Fruit fly (Drosophila melanogaster) ovary, adult (tissue): ENCODE results near the gene Noa36.

Source experiments
- CG17801 ChIP-seq: fragments of 200-800 bp; optimal IDR thresholded peaks from 2 replicates; lab custom pipeline; 2019; ENCODE audit warnings: missing biosample characterization, mild to moderate bottlenecking, missing genetic modification characterization, moderate library complexity; ENCODE audit not compliant: partially characterized antibody

Gene Noa36

DNA sequence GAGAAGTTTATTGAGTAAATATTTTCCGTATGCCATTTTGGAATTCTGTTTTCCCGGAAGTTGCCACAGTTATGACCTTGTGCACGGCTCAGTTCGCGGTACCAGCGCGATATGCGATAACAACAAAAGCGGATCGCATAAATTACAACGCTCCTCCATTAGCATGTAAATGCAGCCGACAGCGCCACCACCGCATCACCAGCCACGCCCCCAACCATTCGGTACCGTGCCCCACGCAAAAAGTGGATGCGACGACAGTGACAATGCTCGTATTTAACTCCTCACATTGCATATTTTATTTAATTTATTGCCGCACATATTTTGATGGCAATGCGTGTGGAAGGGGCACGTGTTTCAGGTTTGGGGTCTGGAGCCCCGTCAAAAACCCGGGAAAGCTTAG lies 24.0 kb upstream of the Noa36 start:
- no peak for TF ChIP-seq CG17801

DNA sequence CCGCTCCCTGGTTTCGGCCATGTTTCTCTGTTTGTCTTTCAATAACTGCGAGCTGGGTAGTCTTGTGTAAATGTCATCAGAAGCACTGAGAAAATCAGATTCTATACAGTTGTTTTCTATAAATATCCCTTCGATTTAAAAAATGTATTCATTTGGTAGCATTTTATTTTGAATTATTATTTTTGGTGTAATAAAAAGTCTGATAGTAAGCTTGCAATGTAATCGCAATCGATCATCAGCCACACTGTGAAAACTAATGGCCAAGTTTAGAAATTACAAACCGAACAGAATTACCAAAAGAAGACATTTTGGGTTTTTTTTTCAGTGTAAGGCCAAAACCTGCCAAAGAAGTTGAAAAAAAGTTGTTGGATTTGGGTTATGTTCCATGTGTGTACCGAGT lies 21.7 kb upstream of the Noa36 start:
- no peak for TF ChIP-seq CG17801

- no peak for TF ChIP-seq CG17801
These were observed 6.7 kb upstream of the Noa36 start, which contains the start of gene CG9986 for dm6 chr3R:28605835-28606234. TSS of gene CG9986 (plus strand) at chr3R:28606079.

- TF ChIP-seq CG17801 = no peak
These were observed 4.5 kb upstream of the Noa36 start for dm6 chr3R:28603561-28603960.

DNA sequence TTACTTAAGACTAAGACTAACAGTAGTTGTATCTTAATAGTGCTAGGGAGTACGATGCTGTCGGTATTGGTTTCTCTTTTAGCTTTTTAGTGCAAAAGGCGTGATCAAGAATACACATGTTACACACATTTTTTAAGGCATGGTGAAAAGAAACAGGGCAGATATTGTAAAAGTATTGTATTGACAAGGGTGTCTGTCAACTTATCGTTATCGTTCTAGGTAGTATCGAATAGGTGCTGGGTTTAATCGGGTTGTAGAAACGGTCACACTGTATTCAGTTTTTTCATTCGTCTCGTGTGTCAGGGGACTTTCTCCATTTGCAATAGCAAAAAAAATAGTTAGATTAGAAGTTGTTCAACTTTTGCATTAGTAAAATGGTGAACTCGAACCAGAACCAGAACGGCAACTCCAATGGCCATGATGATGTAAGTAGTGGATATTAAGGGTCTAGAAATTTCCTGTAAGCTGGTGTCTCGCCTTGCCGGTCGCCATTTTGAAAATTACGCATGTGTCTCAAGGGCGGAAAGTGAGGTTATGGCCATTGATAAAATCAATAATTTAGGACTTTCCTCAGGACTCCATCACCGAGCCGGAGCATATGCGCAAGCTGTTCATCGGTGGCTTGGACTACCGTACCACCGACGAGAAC lies 1.2 kb upstream of the Noa36 start:
- TF ChIP-seq CG17801 = peak; percentile 38

DNA sequence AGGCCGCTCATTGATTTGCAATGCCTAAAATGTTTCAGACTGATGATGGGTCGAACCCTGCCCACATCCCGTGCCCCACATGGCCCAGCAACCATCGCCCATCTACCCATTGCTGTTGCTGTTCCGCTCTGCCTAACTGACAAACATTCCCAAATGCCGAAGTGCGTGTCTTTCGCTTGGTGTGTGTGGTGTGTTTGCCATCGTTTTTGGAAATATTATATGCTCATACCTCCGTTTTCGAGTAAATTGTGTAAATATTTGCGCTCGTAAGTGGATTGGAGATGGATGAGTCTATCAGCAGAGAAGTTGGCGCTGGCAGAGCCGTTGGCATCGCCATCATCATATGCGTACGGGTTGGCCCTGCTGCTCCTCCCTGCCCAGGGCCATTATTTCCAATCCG lies 1.6 kb downstream of the Noa36 start:
- no peak for TF ChIP-seq CG17801

DNA sequence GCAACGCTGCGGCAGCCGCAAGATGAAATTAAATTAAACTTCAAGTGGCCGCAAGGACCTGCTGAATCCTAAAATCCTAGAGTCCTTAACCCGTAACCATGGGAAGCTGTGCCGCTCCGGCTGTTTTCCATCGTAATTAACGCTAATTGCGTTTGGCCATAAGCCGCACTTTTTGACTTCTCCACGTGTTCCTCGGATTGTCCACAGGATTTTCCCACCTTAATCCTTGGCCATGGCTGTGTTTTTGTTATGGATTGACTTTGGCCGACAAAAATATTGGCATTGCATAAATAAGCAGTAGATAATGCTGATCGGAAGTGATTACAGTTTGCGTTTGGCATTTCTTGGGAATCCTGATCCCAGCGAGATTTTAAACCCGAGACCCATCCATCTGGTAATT lies 2.7 kb downstream of the Noa36 start:
- TF ChIP-seq CG17801 = no peak

DNA sequence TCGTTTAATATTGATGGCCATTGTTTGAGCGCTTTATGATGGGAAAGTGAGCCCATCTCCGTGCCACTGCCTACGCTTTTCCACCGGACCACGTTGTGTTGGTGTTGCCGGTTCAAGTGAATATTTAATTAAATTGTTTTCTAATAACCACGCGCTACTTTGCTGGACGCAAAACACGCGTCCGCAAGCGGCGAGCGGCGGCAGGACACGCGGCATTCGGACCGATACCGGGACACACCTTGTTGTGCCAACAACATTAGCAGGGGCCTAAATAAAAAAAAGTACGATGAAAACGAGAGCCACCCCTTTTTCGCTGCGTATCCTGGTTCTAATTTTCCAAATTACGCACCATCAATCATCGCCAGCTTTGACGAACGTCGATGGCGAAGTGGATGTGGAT lies 3.2 kb downstream of the Noa36 start:
- TF ChIP-seq CG17801 = no peak

dm6 chr3R:28594900-28595299 lies 4.2 kb downstream of the Noa36 start:
- no peak for TF ChIP-seq CG17801

- TF ChIP-seq CG17801 = no peak
These were observed 8.6 kb downstream of the Noa36 start for dm6 chr3R:28590462-28590861.

DNA sequence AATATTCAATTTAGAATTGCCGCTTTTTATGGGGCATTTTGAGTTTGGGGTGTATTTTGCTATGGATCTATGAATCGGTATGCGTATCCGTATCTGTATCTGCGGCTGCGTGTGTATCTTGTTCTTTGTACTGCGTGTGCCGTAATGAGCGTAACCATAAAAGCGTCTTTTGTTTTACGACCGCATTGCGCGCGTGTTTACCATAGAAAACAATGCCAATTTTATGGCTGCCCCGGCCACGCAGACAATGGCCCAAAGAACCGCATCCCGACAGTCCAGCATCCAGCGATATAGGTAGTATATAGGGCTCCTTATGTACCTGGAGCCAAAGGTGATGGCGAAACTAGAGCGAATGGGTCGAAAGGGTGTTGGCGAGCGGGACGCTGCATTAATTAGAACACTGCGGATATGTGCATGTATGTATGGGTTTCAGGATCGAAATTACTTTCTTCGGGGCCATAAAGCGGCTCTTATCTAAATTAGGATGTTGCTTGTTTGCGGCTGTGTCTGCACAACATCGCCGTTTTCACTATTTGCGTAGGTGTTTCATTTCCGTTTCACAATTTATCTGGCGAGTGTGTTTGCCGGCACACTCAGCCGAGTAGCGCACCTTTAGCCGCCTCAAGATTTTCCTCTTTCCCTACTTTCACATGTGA lies 10.6 kb downstream of the Noa36 start:
- no peak for TF ChIP-seq CG17801

DNA sequence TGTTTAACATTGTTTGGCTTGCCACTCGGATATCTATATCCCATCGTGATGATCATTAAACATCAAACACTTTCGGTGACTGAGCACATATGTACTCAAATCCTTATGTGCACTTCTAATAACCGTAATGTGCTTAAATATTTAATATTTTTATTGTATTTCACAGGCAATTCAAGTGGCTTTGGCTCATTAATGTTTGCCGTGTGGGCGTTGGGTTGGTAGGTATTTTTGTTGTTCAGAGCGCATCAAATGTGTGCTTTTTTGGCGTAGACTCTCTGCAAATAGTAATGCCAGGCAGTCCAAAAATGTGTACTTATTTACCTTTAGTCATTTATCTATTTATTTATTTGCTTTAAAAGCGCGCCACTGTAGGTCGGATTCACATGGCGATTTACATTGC lies 12.1 kb downstream of the Noa36 start:
- TF ChIP-seq CG17801 = no peak

dm6 chr3R:28586224-28586623 lies 12.9 kb downstream of the Noa36 start:
- TF ChIP-seq CG17801 = no peak

DNA sequence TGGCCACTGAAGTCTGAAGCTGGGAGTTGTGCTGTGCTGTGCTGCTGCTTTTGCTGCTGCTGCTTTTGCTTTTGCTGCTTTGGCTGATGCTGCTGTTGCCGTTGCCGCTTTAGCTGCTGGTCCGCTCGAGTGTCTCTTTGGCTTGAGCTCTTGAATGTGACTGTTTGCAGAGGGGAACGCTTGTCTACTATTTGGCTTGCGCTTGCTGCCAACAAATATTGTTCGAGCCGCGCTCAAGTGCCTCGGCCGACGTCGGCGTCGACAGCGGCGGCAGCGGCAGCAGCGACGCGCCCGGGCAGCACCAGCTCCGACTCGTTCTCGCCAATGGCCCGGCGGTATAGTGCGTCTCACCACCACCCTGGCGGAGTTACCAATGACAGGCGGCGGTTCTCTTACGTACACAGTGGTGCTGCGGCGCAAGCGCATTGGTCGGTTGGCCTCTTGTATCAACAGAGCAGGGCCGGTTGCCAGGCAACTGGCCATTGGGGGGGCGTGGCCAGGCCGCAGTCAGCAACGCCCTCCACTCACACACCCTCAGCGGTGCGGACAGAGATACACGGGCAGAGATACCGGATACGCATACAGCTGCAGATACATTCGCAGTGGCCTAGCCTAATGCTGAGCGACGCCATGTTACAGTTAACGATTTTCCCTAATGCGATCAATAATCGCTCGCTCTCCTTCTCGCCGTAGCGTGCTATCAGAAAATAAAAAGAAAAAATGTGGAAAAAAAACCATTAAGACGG lies 13.8 kb downstream of the Noa36 start, which contains the start of gene fkh:
fkh (minus strand) TSS at position 189 of the 746 bp plus-strand sequence.
- TF ChIP-seq CG17801 = no peak

- TF ChIP-seq CG17801 = no peak
These were observed 14.8 kb downstream of the Noa36 start for dm6 chr3R:28584237-28584834.

- TF ChIP-seq CG17801 = no peak
These were observed 16.5 kb downstream of the Noa36 start for dm6 chr3R:28582629-28583028.

DNA sequence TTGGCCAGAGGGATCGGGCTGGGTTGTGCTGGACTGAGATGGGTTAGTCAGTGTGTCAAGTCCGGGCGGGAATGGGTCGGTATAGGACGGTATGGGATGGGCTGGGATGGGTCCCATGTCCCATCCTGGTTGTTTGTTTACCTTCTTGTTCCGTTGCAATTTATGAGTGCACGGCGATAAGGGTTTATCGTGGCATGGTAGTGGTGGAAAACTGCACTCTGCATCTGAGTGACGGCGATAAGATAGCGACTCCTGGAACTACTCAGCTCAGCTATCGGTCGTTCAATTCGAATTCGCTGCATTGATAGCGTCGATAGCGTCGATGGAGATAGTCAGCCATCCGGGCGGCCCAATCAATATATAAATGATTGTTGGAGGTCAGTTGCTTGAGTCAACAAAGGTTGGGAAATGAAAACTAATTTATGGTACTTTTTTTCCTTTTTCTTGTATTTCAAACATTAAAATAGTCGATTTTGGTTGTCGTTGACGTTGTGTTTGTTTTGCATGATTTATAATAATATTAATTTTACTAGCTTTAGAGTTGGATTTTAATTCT lies 18.5 kb downstream of the Noa36 start:
- TF ChIP-seq CG17801 = no peak
